Worm (Caenorhabditis elegans): ENCODE results near the gene F01D5.5.

F01D5.5 gene

ce11 chrII:14016865-14017264 is 14.8 kb upstream of the F01D5.5 start, which contains the start of gene cyp-37A1:
Gene cyp-37A1, minus strand, starts transcription at chrII:14016965.
- TF ChIP-seq K11D2.4 (GFP tag; IDR thresholded peaks at IDR 0.05) = no peak
- TF ChIP-seq F57A8.1 (GFP tag; optimal IDR thresholded peaks at IDR 0.05) = no peak
- no peak for TF ChIP-seq nhr-90 (tag; optimal IDR thresholded peaks at IDR 0.05)
- no peak for TF ChIP-seq atf-7 (tag; optimal IDR thresholded peaks at IDR 0.05)
- TF ChIP-seq xnd-1 (tag; optimal IDR thresholded peaks at IDR 0.05) = no peak
- no peak for TF ChIP-seq nfya-1 (tag; optimal IDR thresholded peaks at IDR 0.05; ENCODE audit: borderline replicate concordance, insufficient read depth)
- TF ChIP-seq akir-1 (GFP tag; optimal IDR thresholded peaks at IDR 0.05) = no peak
- no peak for TF ChIP-seq ccch-3 (GFP tag; optimal IDR thresholded peaks at IDR 0.05)
- no peak for TF ChIP-seq rcor-1 (GFP tag; IDR thresholded peaks at IDR 0.05)
- TF ChIP-seq attf-6 (GFP tag; IDR thresholded peaks at IDR 0.05) = no peak
- TF ChIP-seq bed-2 (GFP tag; IDR thresholded peaks at IDR 0.05) = no peak
- TF ChIP-seq ztf-25 (GFP tag; IDR thresholded peaks at IDR 0.05) = no peak
- TF ChIP-seq hmg-20 (GFP tag; IDR thresholded peaks at IDR 0.05) = no peak
- TF ChIP-seq C17E4.6 (GFP tag; IDR thresholded peaks at IDR 0.05) = no peak
- no peak for TF ChIP-seq pha-4 (tag; optimal IDR thresholded peaks at IDR 0.05)
- no peak for TF ChIP-seq zfh-2 (GFP tag; conservative IDR thresholded peaks at IDR 0.05)

ce11 chrII:14014637-14015036 is 12.5 kb upstream of the F01D5.5 start:
- TF ChIP-seq rec-8 (tag; optimal IDR thresholded peaks at IDR 0.05) (no peak), F57A8.1 (GFP tag; optimal IDR thresholded peaks at IDR 0.05) (no peak), T26A5.8 (tag; optimal IDR thresholded peaks at IDR 0.05) (no peak), lsy-27 (tag; optimal IDR thresholded peaks at IDR 0.05; ENCODE audit: borderline replicate concordance, insufficient read depth) (no peak), lag-1 (GFP tag; IDR thresholded peaks at IDR 0.05) (no peak), F37B4.10 (GFP tag; IDR thresholded peaks at IDR 0.05) (0 out of 2 replicates have a peak, but pooled peaks have one; percentile 48), egl-18 (GFP tag; IDR thresholded peaks at IDR 0.05) (no peak), bed-2 (GFP tag; IDR thresholded peaks at IDR 0.05) (no peak), lsl-1 (GFP tag; optimal IDR thresholded peaks at IDR 0.05) (no peak)

- no peak for TF ChIP-seq die-1 (tag; optimal IDR thresholded peaks at IDR 0.05)
- TF ChIP-seq fkh-3 (tag; optimal IDR thresholded peaks at IDR 0.05) = no peak
- TF ChIP-seq nhr-90 (tag; optimal IDR thresholded peaks at IDR 0.05) = no peak
- no peak for TF ChIP-seq mel-28 (tag; optimal IDR thresholded peaks at IDR 0.05; ENCODE audit: borderline replicate concordance)
- TF ChIP-seq ceh-40 (GFP tag; IDR thresholded peaks at IDR 0.05) = no peak
- TF ChIP-seq hrde-1 (tag; optimal IDR thresholded peaks at IDR 0.05; ENCODE audit: borderline replicate concordance) = no peak
- TF ChIP-seq let-526 (GFP tag; IDR thresholded peaks at IDR 0.05) = no peak
- TF ChIP-seq T07F8.4 (tag; optimal IDR thresholded peaks at IDR 0.05) = no peak
- TF ChIP-seq snpc-4 (GFP tag; optimal IDR thresholded peaks at IDR 0.05) = no peak
- peak; percentile 35 to 87 (median 74) for TF ChIP-seq snpc-4 (tag; optimal IDR thresholded peaks at IDR 0.05)
- TF ChIP-seq athp-1 (tag; optimal IDR thresholded peaks at IDR 0.05) = no peak
- TF ChIP-seq F55B11.4 (tag; optimal IDR thresholded peaks at IDR 0.05; ENCODE audit: borderline replicate concordance, insufficient read depth) = no peak
- TF ChIP-seq lin-54 (GFP tag; optimal IDR thresholded peaks at IDR 0.05) = no peak
- no peak for TF ChIP-seq snpc-1.3 (tag; optimal IDR thresholded peaks at IDR 0.05; ENCODE audit: insufficient read depth)
- no peak for TF ChIP-seq aptf-2 (GFP tag; conservative IDR thresholded peaks at IDR 0.05)
- no peak for TF ChIP-seq rec-8 (tag; optimal IDR thresholded peaks at IDR 0.05)
- no peak for TF ChIP-seq ceh-100 (GFP tag; IDR thresholded peaks at IDR 0.05)
- peak; percentile 59 for TF ChIP-seq nhr-80 (tag; optimal IDR thresholded peaks at IDR 0.05)
Measured at ce11 chrII:14010656-14011376, 8.7 kb upstream of the F01D5.5 start, which contains the start of gene F01D5.8. Gene F01D5.8, plus strand, starts transcription at chrII:14010706.
